Fruit fly (Drosophila melanogaster) whole organism, embryonic: ENCODE measurements around the gene dpp.

Experiments
- Ada2b ChIP-seq: fragments of 200-800 bp; sonication (Bioruptor generic); IDR thresholded peaks from 2 replicates; pipeline ENCODE4 v1.3.6; 2022; ENCODE audit warnings: missing biosample characterization, missing genetic modification characterization
- BEAF-32 ChIP-seq: fragments of 200-800 bp; sonication (Bioruptor generic); optimal IDR thresholded peaks from 3 replicates; lab custom pipeline; 2017; ENCODE audit warnings: missing biosample characterization, missing genetic modification characterization, mild to moderate bottlenecking, moderate library complexity, missing genetic modification reagents
- CG10366 ChIP-seq: fragments of 200-800 bp; sonication (Bioruptor generic); IDR thresholded peaks from 2 replicates; pipeline ENCODE4 v1.3.6; 2022; ENCODE audit warnings: missing biosample characterization, missing genetic modification characterization
- CG10462 ChIP-seq: fragments of 200-800 bp; sonication (Bioruptor generic); optimal IDR thresholded peaks from 2 replicates; lab custom pipeline; 2016; ENCODE audit warnings: missing biosample characterization, missing genetic modification characterization
- CG10543 ChIP-seq: fragments of 200-800 bp; sonication (Bioruptor generic); optimal IDR thresholded peaks from 3 replicates; lab custom pipeline; 2017; ENCODE audit warnings: missing biosample characterization, mild to moderate bottlenecking, missing genetic modification characterization, moderate library complexity
- CG10979 ChIP-seq: fragments of 200-800 bp; sonication (Bioruptor generic); optimal IDR thresholded peaks from 2 replicates; lab custom pipeline; 2018; ENCODE audit warnings: missing biosample characterization, mild to moderate bottlenecking, missing genetic modification characterization, moderate library complexity
- CG12744 ChIP-seq: fragments of 200-800 bp; sonication (Bioruptor generic); optimal IDR thresholded peaks from 2 replicates; lab custom pipeline; 2016; ENCODE audit warnings: missing biosample characterization, missing genetic modification characterization
- CG13775 ChIP-seq: fragments of 200-800 bp; sonication (Bioruptor generic); optimal IDR thresholded peaks from 3 replicates; lab custom pipeline; 2017; ENCODE audit warnings: missing biosample characterization, mild to moderate bottlenecking, missing genetic modification characterization
- CG13894 ChIP-seq: fragments of 200-800 bp; sonication (Bioruptor generic); optimal IDR thresholded peaks from 3 replicates; lab custom pipeline; 2018; ENCODE audit warnings: missing biosample characterization, mild to moderate bottlenecking, missing genetic modification characterization, moderate library complexity
- CG14667 ChIP-seq: fragments of 200-800 bp; sonication (Bioruptor generic); IDR thresholded peaks from 2 replicates; pipeline ENCODE4 v1.3.6; 2022; ENCODE audit warnings: missing biosample characterization, missing genetic modification characterization
- CG14965 ChIP-seq: fragments of 200-800 bp; sonication (Bioruptor generic); optimal IDR thresholded peaks from 2 replicates; lab custom pipeline; 2016; ENCODE audit warnings: missing biosample characterization, missing genetic modification characterization, borderline replicate concordance
- CG15269 ChIP-seq: fragments of 200-800 bp; sonication (Bioruptor generic); optimal IDR thresholded peaks from 2 replicates; lab custom pipeline; 2018; ENCODE audit warnings: missing biosample characterization, mild to moderate bottlenecking, missing genetic modification characterization, moderate library complexity
- CG15514 ChIP-seq: fragments of 200-800 bp; sonication (Bioruptor generic); optimal IDR thresholded peaks from 3 replicates; lab custom pipeline; 2017; ENCODE audit warnings: missing biosample characterization, missing genetic modification characterization, mild to moderate bottlenecking, moderate library complexity, missing genetic modification reagents
- CG1647 ChIP-seq: fragments of 200-800 bp; sonication (Bioruptor generic); optimal IDR thresholded peaks from 3 replicates; lab custom pipeline; 2016; ENCODE audit warnings: missing biosample characterization, missing genetic modification characterization
- CG2712 ChIP-seq: fragments of 200-800 bp; optimal IDR thresholded peaks from 3 replicates; lab custom pipeline; 2019; ENCODE audit warnings: missing biosample characterization, mild to moderate bottlenecking, missing genetic modification characterization, moderate library complexity
- CG32532 ChIP-seq: fragments of 200-800 bp; sonication (Bioruptor generic); IDR thresholded peaks from 2 replicates; pipeline ENCODE4 v1.3.6; 2022; ENCODE audit warnings: missing biosample characterization, missing genetic modification characterization
- CG3281 ChIP-seq: fragments of 200-800 bp; sonication (Bioruptor generic); optimal IDR thresholded peaks from 3 replicates; lab custom pipeline; 2017; ENCODE audit warnings: missing biosample characterization, mild to moderate bottlenecking, missing genetic modification characterization
- CG6175 ChIP-seq: fragments of 200-800 bp; sonication (Bioruptor generic); IDR thresholded peaks from 3 replicates; pipeline ENCODE4 v1.3.6; 2022; ENCODE audit warnings: missing biosample characterization, missing genetic modification characterization
- CG7987 ChIP-seq: fragments of 200-800 bp; sonication (Bioruptor generic); optimal IDR thresholded peaks from 2 replicates; lab custom pipeline; 2018; ENCODE audit warnings: missing biosample characterization, mild to moderate bottlenecking, missing genetic modification characterization, moderate library complexity
- CG8388 ChIP-seq: fragments of 200-800 bp; sonication (Bioruptor generic); optimal IDR thresholded peaks from 2 replicates; lab custom pipeline; 2019; ENCODE audit warnings: missing biosample characterization, mild to moderate bottlenecking, missing genetic modification characterization, moderate library complexity
- CG8478 ChIP-seq: fragments of >200 bp; optimal IDR thresholded peaks from 2 replicates; lab custom pipeline; 2018
- CG8765 ChIP-seq: fragments of 200-800 bp; sonication (Bioruptor generic); IDR thresholded peaks from 2 replicates; pipeline ENCODE4 v1.3.6; 2022; ENCODE audit warnings: missing biosample characterization, missing genetic modification characterization
- E2f2 ChIP-seq: fragments of 200-800 bp; sonication (Bioruptor generic); IDR thresholded peaks from 2 replicates; pipeline ENCODE4 v1.3.6; 2022; ENCODE audit warnings: missing biosample characterization, missing genetic modification characterization
- H2.0 ChIP-seq: fragments of 200-800 bp; sonication (Bioruptor generic); IDR thresholded peaks from 2 replicates; pipeline ENCODE4 v1.3.6; 2022; ENCODE audit warnings: missing biosample characterization, missing genetic modification characterization
- Hr51 ChIP-seq, 2 experiments: fragments of 200-800 bp; sonication (Bioruptor generic); optimal IDR thresholded peaks; 2 replicates in 1 of 2; 3 replicates in 1 of 2; lab custom pipeline; 2016 to 2018; ENCODE audit warnings: missing biosample characterization in 2 of 2, missing genetic modification characterization in 2 of 2, mild to moderate bottlenecking in 1 of 2, moderate library complexity in 1 of 2
- Med ChIP-seq: fragments of 200-800 bp; sonication (Bioruptor generic); peaks from one replicate; lab custom pipeline; 2016; ENCODE audit warnings: missing biosample characterization, missing genetic modification characterization, mild to moderate bottlenecking, inconsistent platforms, moderate library complexity
- Nf-YB ChIP-seq: fragments of 200-800 bp; sonication (Bioruptor generic); optimal IDR thresholded peaks from 3 replicates; lab custom pipeline; 2019; ENCODE audit warnings: missing biosample characterization, mild to moderate bottlenecking, missing genetic modification characterization, moderate library complexity
- NfI ChIP-seq: fragments of 200-800 bp; sonication (Bioruptor generic); optimal IDR thresholded peaks from 3 replicates; lab custom pipeline; 2018; ENCODE audit warnings: missing biosample characterization, mild to moderate bottlenecking, missing genetic modification characterization, moderate library complexity
- Ptx1 ChIP-seq: fragments of 200-800 bp; sonication (Bioruptor generic); IDR thresholded peaks from 2 replicates; pipeline ENCODE4 v1.3.6; 2022; ENCODE audit warnings: missing biosample characterization, missing genetic modification characterization
- Scr ChIP-seq: fragments of 200-800 bp; sonication (Bioruptor generic); IDR thresholded peaks from 2 replicates; pipeline ENCODE4 v1.3.6; 2022; ENCODE audit warnings: missing biosample characterization, missing genetic modification characterization; ENCODE audit not compliant: partially characterized antibody
- YL-1 ChIP-seq: fragments of 200-800 bp; sonication (Bioruptor generic); optimal IDR thresholded peaks from 3 replicates; lab custom pipeline; 2017; ENCODE audit warnings: missing biosample characterization, mild to moderate bottlenecking, missing genetic modification characterization
- ara ChIP-seq: fragments of 200-800 bp; sonication (Bioruptor generic); IDR thresholded peaks from 2 replicates; pipeline ENCODE4 v1.3.6; 2022; ENCODE audit warnings: missing biosample characterization, missing genetic modification characterization
- bowl ChIP-seq: fragments of 200-800 bp; sonication (Bioruptor generic); IDR thresholded peaks from 2 replicates; pipeline ENCODE4 v1.3.6; 2022; ENCODE audit warnings: missing biosample characterization, missing genetic modification characterization
- btn ChIP-seq: fragments of 200-800 bp; sonication (Bioruptor generic); optimal IDR thresholded peaks from 2 replicates; lab custom pipeline; 2016; ENCODE audit warnings: missing biosample characterization, missing genetic modification characterization
- dmrt99B ChIP-seq: fragments of 200-800 bp; sonication (Bioruptor generic); optimal IDR thresholded peaks from 2 replicates; lab custom pipeline; 2018; ENCODE audit warnings: missing biosample characterization, mild to moderate bottlenecking, missing genetic modification characterization, moderate library complexity
- emc ChIP-seq: fragments of 200-800 bp; sonication (Bioruptor generic); optimal IDR thresholded peaks from 2 replicates; lab custom pipeline; 2016; ENCODE audit warnings: missing biosample characterization, missing genetic modification characterization
- gem ChIP-seq: fragments of 200-800 bp; sonication (Bioruptor generic); optimal IDR thresholded peaks from 2 replicates; lab custom pipeline; 2019; ENCODE audit warnings: missing biosample characterization, mild to moderate bottlenecking, missing genetic modification characterization, moderate library complexity
- lab ChIP-seq: fragments of 200-800 bp; sonication (Bioruptor generic); optimal IDR thresholded peaks from 3 replicates; lab custom pipeline; 2017; ENCODE audit warnings: missing biosample characterization, missing genetic modification characterization, mild to moderate bottlenecking, moderate library complexity, missing genetic modification reagents
- nom ChIP-seq: fragments of 200-800 bp; sonication (Bioruptor generic); optimal IDR thresholded peaks from 2 replicates; lab custom pipeline; 2017; ENCODE audit warnings: missing biosample characterization, missing genetic modification characterization, mild to moderate bottlenecking, moderate library complexity, missing genetic modification reagents
- onecut ChIP-seq: fragments of 200-800 bp; sonication (Bioruptor generic); IDR thresholded peaks from 2 replicates; pipeline ENCODE4 v1.3.6; 2022; ENCODE audit warnings: missing biosample characterization, missing genetic modification characterization
- pan ChIP-seq, 4 experiments: fragments of >200 bp in 3 of 4; fragments of 200-800 bp in 1 of 4; sonication (Bioruptor generic) in 1 of 4; optimal IDR thresholded peaks in 3 of 4; IDR thresholded peaks in 1 of 4; 2 replicates each; pipeline versions ENCODE4 v1.3.6 to Lab custom; 2017 to 2022; ENCODE audit warnings: missing biosample characterization in 2 of 4, missing genetic modification characterization in 2 of 4, mixed read lengths in 1 of 4
- row ChIP-seq: fragments of 200-800 bp; sonication (Bioruptor generic); IDR thresholded peaks from 3 replicates; pipeline ENCODE4 v1.3.6; 2022; ENCODE audit warnings: missing biosample characterization, missing genetic modification characterization
- slbo ChIP-seq: fragments of 200-800 bp; sonication (Bioruptor generic); IDR thresholded peaks from 2 replicates; pipeline ENCODE4 v1.3.6; 2022; ENCODE audit warnings: missing biosample characterization, missing genetic modification characterization
- sob ChIP-seq: fragments of 200-800 bp; sonication (Bioruptor generic); IDR thresholded peaks from 2 replicates; pipeline ENCODE4 v1.3.6; 2022; ENCODE audit warnings: missing biosample characterization, missing genetic modification characterization
- stc ChIP-seq: fragments of 200-800 bp; sonication (Bioruptor generic); IDR thresholded peaks from 2 replicates; pipeline ENCODE4 v1.3.6; 2022; ENCODE audit warnings: missing biosample characterization, missing genetic modification characterization
- ttk ChIP-seq: fragments of 200-800 bp; sonication (Bioruptor generic); IDR thresholded peaks from 2 replicates; pipeline ENCODE4 v2.1.2; 2022; ENCODE audit warnings: missing biosample characterization, missing genetic modification characterization
- twi ChIP-seq: fragments of 200-800 bp; optimal IDR thresholded peaks from 2 replicates; lab custom pipeline; 2019; ENCODE audit warnings: missing biosample characterization, mild to moderate bottlenecking, missing genetic modification characterization, moderate library complexity
- unpg ChIP-seq: fragments of 200-800 bp; sonication (Bioruptor generic); optimal IDR thresholded peaks from 3 replicates; lab custom pipeline; 2018; ENCODE audit warnings: missing biosample characterization, mild to moderate bottlenecking, missing genetic modification characterization, moderate library complexity

Gene dpp

dm6 chr2L:2397080-2397479 is 31.1 kb upstream of the dpp start (continued):
- TF ChIP-seq BEAF-32 (GFP tag; lab: Kevin White, UChicago) (no peak), NfI (no peak), emc (GFP tag; lab: Kevin White, UChicago) (no peak), onecut (peak; percentile 21; the same call in 1 of the 2 replicates), twi (no peak), Med (GFP tag; lab: Kevin White, UChicago) (peak; percentile 40), gem (tag; lab: Kevin White, UChicago) (peak; percentile 10)

- TF ChIP-seq stc (GFP tag; lab: Robert Waterston, UW) = peak; percentile 35; the same call in 1 of the 2 replicates
- TF ChIP-seq CG32532 (GFP tag; lab: Robert Waterston, UW) = 0 out of 2 replicates have a peak, but pooled peaks have one; percentile 12
- no peak for TF ChIP-seq CG1647 (GFP tag; lab: Kevin White, UChicago)
- TF ChIP-seq bowl (GFP tag; lab: Robert Waterston, UW) = no peak
- TF ChIP-seq onecut = no peak
- no peak for TF ChIP-seq H2.0 (GFP tag; lab: Robert Waterston, UW)
- TF ChIP-seq E2f2 (GFP tag; lab: Robert Waterston, UW) = peak; percentile 13; the same call in 1 of the 2 replicates
- TF ChIP-seq Ptx1 (GFP tag; lab: Robert Waterston, UW) = 0 out of 2 replicates have a peak, but pooled peaks have one; percentile 16
- TF ChIP-seq Scr (GFP tag; lab: Robert Waterston, UW) = no peak
- TF ChIP-seq CG7987 = no peak
- TF ChIP-seq CG8478 (lab: Kevin White, UChicago) = no peak
- TF ChIP-seq CG14965 (GFP tag; lab: Kevin White, UChicago) = no peak
- TF ChIP-seq CG8765 (GFP tag; lab: Robert Waterston, UW) = no peak
- no peak for TF ChIP-seq CG14667 (GFP tag; lab: Robert Waterston, UW)
- no peak for TF ChIP-seq CG13775 (GFP tag; lab: Kevin White, UChicago)
- peak; percentile 36 for TF ChIP-seq dmrt99B (tag; lab: Kevin White, UChicago)
- TF ChIP-seq CG10979 (tag; lab: Kevin White, UChicago) = peak; percentile 1
- no peak for TF ChIP-seq CG10462 (GFP tag; lab: Kevin White, UChicago)
- TF ChIP-seq CG2712 = peak; percentile 12
- peak in 1 of 2 experiments; percentile 27 for TF ChIP-seq Hr51 (GFP tag; optimal IDR thresholded peaks at IDR 0.05; lab: Kevin White, UChicago)
- no peak for TF ChIP-seq CG12744 (GFP tag; lab: Kevin White, UChicago)
- TF ChIP-seq CG10366 (GFP tag; lab: Robert Waterston, UW) = peak; percentile 11; the same call in 1 of the 2 replicates
- TF ChIP-seq ara (GFP tag; lab: Robert Waterston, UW) = no peak
- no peak for TF ChIP-seq CG10543
- peak; percentile 27 for TF ChIP-seq unpg (GFP tag; lab: Kevin White, UChicago)
- no peak for TF ChIP-seq CG3281 (GFP tag; lab: Kevin White, UChicago)
- 0 out of 2 replicates have a peak, but pooled peaks have one; percentile 5 for TF ChIP-seq Ada2b (GFP tag; lab: Robert Waterston, UW)
- TF ChIP-seq btn = no peak
- TF ChIP-seq nom (GFP tag; lab: Kevin White, UChicago) = no peak
- TF ChIP-seq CG8388 (GFP tag; lab: Kevin White, UChicago) = peak; percentile 23
- TF ChIP-seq CG15514 (GFP tag; lab: Kevin White, UChicago) = no peak
- TF ChIP-seq pan (optimal IDR thresholded peaks at IDR 0.05; lab: Kevin White, UChicago) = no peak
- TF ChIP-seq pan (GFP tag; optimal IDR thresholded peaks at IDR 0.05 in 1 of 2, IDR thresholded peaks at IDR 0.05 in 1 of 2) = peak in 1 of 2 experiments; percentile 5
- 0 out of 2 replicates have a peak, but pooled peaks have one; percentile 19 for TF ChIP-seq slbo (GFP tag; lab: Robert Waterston, UW)
- TF ChIP-seq CG6175 (GFP tag; lab: Robert Waterston, UW) = no peak
- TF ChIP-seq sob = 0 out of 2 replicates have a peak, but pooled peaks have one; percentile 22
- no peak for TF ChIP-seq Nf-YB (GFP tag; lab: Kevin White, UChicago)
- TF ChIP-seq YL-1 (GFP tag; lab: Kevin White, UChicago) = no peak
- no peak for TF ChIP-seq CG13894 (tag; lab: Kevin White, UChicago)
- TF ChIP-seq ttk (GFP tag; lab: Robert Waterston, UW) = peak; percentile 6; the same call in 1 of the 2 replicates
- peak; percentile 37; the same call in 1 of the 3 replicates for TF ChIP-seq row (GFP tag; lab: Robert Waterston, UW)
- TF ChIP-seq CG15269 (tag; lab: Kevin White, UChicago) = peak; percentile 16
- peak; percentile 4 for TF ChIP-seq lab (GFP tag; lab: Kevin White, UChicago)
Measured at dm6 chr2L:2398459-2398858, 29.7 kb upstream of the dpp start.
